Worm (Caenorhabditis elegans): Measurements from ENCODE around the gene cpt-2.

DNA sequence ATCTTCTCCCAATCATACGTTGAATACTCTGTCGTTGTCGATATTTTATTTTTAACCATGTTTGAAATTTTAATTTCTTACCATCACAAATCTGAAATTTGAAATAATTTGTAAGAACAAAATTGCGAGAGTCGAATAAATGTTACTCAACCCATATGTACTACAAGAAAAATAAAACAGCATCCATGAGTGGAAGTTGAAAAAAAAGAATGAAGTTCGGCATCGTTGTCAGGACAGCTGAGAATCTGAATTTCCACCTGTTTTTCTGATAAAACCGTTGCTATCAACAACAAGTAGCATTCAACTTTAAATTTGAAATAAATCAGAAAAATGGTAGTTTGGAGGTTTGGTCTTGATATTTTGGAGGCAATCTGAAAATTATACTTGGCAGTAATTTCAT is 44.4 kb downstream of the cpt-2 start, which contains the start of gene C29F4.3:
- TF ChIP-seq cog-1 (tag; optimal IDR thresholded peaks at IDR 0.05), result no peak
- no peak for TF ChIP-seq ref-1 (GFP tag; conservative IDR thresholded peaks at IDR 0.05)
- TF ChIP-seq flt-1 (GFP tag; IDR thresholded peaks at IDR 0.05), result no peak
- TF ChIP-seq tab-1 (GFP tag; IDR thresholded peaks at IDR 0.05), result no peak
- no peak for TF ChIP-seq ztf-23 (GFP tag; IDR thresholded peaks at IDR 0.05)
- no peak for TF ChIP-seq T22C8.4 (GFP tag; IDR thresholded peaks at IDR 0.05)
- no peak for TF ChIP-seq med-1 (GFP tag; optimal IDR thresholded peaks at IDR 0.05; ENCODE audit: insufficient read depth)
